Fruit fly (Drosophila melanogaster) whole organism, prepupa: ENCODE measurements around the gene Sp1.
A peak's percentile ranks its signal among the peaks of the same experiment; 100 is the strongest.

Experiments used
- CG10631 ChIP-seq: fragments of 200-800 bp; sonication (Bioruptor generic); optimal IDR thresholded peaks from 2 replicates; lab custom pipeline; 2016; ENCODE audit warnings: missing biosample characterization, missing genetic modification characterization
- CG10669 ChIP-seq: fragments of 200-800 bp; sonication (Bioruptor generic); optimal IDR thresholded peaks from 3 replicates; lab custom pipeline; 2018; ENCODE audit warnings: missing biosample characterization, mild to moderate bottlenecking, missing genetic modification characterization, moderate library complexity
- CG11762 ChIP-seq: fragments of 200-800 bp; sonication (Bioruptor generic); optimal IDR thresholded peaks from 3 replicates; lab custom pipeline; 2016; ENCODE audit warnings: missing biosample characterization, missing genetic modification characterization; ENCODE audit not compliant: insufficient read depth
- CG11902 ChIP-seq: fragments of 200-800 bp; sonication (Bioruptor generic); optimal IDR thresholded peaks from 3 replicates; lab custom pipeline; 2016; ENCODE audit warnings: missing biosample characterization, missing genetic modification characterization
- CG15336 ChIP-seq: fragments of 200-800 bp; sonication (Bioruptor generic); IDR thresholded peaks from 2 replicates; pipeline ENCODE4 v1.3.6; 2022; ENCODE audit warnings: missing biosample characterization, missing genetic modification characterization
- CG3032 ChIP-seq: fragments of 200-800 bp; optimal IDR thresholded peaks from 2 replicates; lab custom pipeline; 2019; ENCODE audit warnings: missing biosample characterization, mild to moderate bottlenecking, missing genetic modification characterization, moderate library complexity
- CG32006 ChIP-seq: fragments of 200-800 bp; sonication (Bioruptor generic); optimal IDR thresholded peaks from 3 replicates; lab custom pipeline; 2017; ENCODE audit warnings: missing biosample characterization, mild to moderate bottlenecking, missing genetic modification characterization
- CG34406 ChIP-seq: fragments of 200-800 bp; sonication (Bioruptor generic); optimal IDR thresholded peaks from 3 replicates; lab custom pipeline; 2016; ENCODE audit warnings: missing biosample characterization, missing genetic modification characterization
- CG3919 ChIP-seq: fragments of 200-800 bp; sonication (Bioruptor generic); optimal IDR thresholded peaks from 3 replicates; lab custom pipeline; 2016; ENCODE audit warnings: missing biosample characterization, missing genetic modification characterization
- CG4318 ChIP-seq: fragments of 200-800 bp; sonication (Bioruptor generic); optimal IDR thresholded peaks from 3 replicates; lab custom pipeline; 2017; ENCODE audit warnings: missing biosample characterization, mild to moderate bottlenecking, missing genetic modification characterization
- CG6792 ChIP-seq: fragments of 200-800 bp; sonication (Bioruptor generic); optimal IDR thresholded peaks from 3 replicates; lab custom pipeline; 2016; ENCODE audit warnings: missing biosample characterization, missing genetic modification characterization
- CG6808 ChIP-seq: fragments of 200-800 bp; sonication (Bioruptor generic); optimal IDR thresholded peaks from 3 replicates; lab custom pipeline; 2017; ENCODE audit warnings: missing biosample characterization, missing genetic modification characterization, mild to moderate bottlenecking, moderate library complexity, missing genetic modification reagents
- CG6854 ChIP-seq: fragments of 200-800 bp; sonication (Bioruptor generic); optimal IDR thresholded peaks from 2 replicates; lab custom pipeline; 2017; ENCODE audit warnings: missing biosample characterization, mild to moderate bottlenecking, missing genetic modification characterization
- CG7368 ChIP-seq: fragments of 200-800 bp; sonication (Bioruptor generic); optimal IDR thresholded peaks from 3 replicates; lab custom pipeline; 2016; ENCODE audit warnings: missing biosample characterization, missing genetic modification characterization
- CG8119 ChIP-seq: fragments of 200-800 bp; sonication (Bioruptor generic); IDR thresholded peaks from 3 replicates; pipeline ENCODE4 v1.3.6; 2022; ENCODE audit warnings: missing biosample characterization, missing genetic modification characterization
- CG8632 ChIP-seq: fragments of 200-800 bp; sonication (Bioruptor generic); optimal IDR thresholded peaks from 3 replicates; lab custom pipeline; 2016; ENCODE audit warnings: missing biosample characterization, missing genetic modification characterization
- Eip78C ChIP-seq: fragments of 200-800 bp; sonication (Bioruptor generic); peaks from one replicate; lab custom pipeline; 2016; ENCODE audit warnings: missing biosample characterization, missing genetic modification characterization
- Ets96B ChIP-seq: fragments of 200-800 bp; optimal IDR thresholded peaks from 2 replicates; lab custom pipeline; 2019; ENCODE audit warnings: missing biosample characterization, mild to moderate bottlenecking, missing genetic modification characterization, moderate library complexity
- Gug ChIP-seq: fragments of 200-800 bp; sonication (Bioruptor generic); IDR thresholded peaks from 2 replicates; pipeline ENCODE4 v1.3.6; 2022; ENCODE audit warnings: missing biosample characterization, missing genetic modification characterization
- Hr38 ChIP-seq: sonication (Bioruptor generic); optimal IDR thresholded peaks from 2 replicates; lab custom pipeline; 2016; ENCODE audit warnings: missing biosample characterization, missing genetic modification characterization
- Hr39 ChIP-seq: fragments of 200-800 bp; sonication (Bioruptor generic); optimal IDR thresholded peaks from 2 replicates; lab custom pipeline; 2016; ENCODE audit warnings: missing biosample characterization, missing genetic modification characterization
- Hr4 ChIP-seq: fragments of 200-800 bp; sonication (Bioruptor generic); optimal IDR thresholded peaks from 3 replicates; lab custom pipeline; 2016; ENCODE audit warnings: missing biosample characterization, missing genetic modification characterization
- OdsH ChIP-seq: fragments of 200-800 bp; sonication (Bioruptor generic); optimal IDR thresholded peaks from 3 replicates; lab custom pipeline; 2016; ENCODE audit warnings: missing biosample characterization, missing genetic modification characterization
- Smox ChIP-seq: fragments of 200-800 bp; sonication (Bioruptor generic); optimal IDR thresholded peaks from 3 replicates; lab custom pipeline; 2016; ENCODE audit warnings: missing biosample characterization, missing genetic modification characterization
- Sox102F ChIP-seq: fragments of 200-800 bp; sonication (Bioruptor generic); optimal IDR thresholded peaks from 2 replicates; lab custom pipeline; 2016; ENCODE audit warnings: missing biosample characterization, mild to moderate bottlenecking, missing genetic modification characterization
- Sox14 ChIP-seq: fragments of 200-800 bp; sonication (Bioruptor generic); optimal IDR thresholded peaks from 3 replicates; lab custom pipeline; 2016; ENCODE audit warnings: missing biosample characterization, missing genetic modification characterization
- Sox15 ChIP-seq: fragments of 200-800 bp; sonication (Bioruptor generic); optimal IDR thresholded peaks from 3 replicates; lab custom pipeline; 2016; ENCODE audit warnings: missing biosample characterization, missing genetic modification characterization
- acj6 ChIP-seq: fragments of 200-800 bp; sonication (Bioruptor generic); optimal IDR thresholded peaks from 3 replicates; lab custom pipeline; 2016; ENCODE audit warnings: missing biosample characterization, missing genetic modification characterization
- cyc ChIP-seq: fragments of 200-800 bp; sonication (Bioruptor generic); optimal IDR thresholded peaks from 3 replicates; lab custom pipeline; 2016; ENCODE audit warnings: missing biosample characterization, missing genetic modification characterization
- dac ChIP-seq: fragments of 200-800 bp; sonication (Bioruptor generic); optimal IDR thresholded peaks from 2 replicates; lab custom pipeline; 2017; ENCODE audit warnings: missing biosample characterization, mild to moderate bottlenecking, missing genetic modification characterization
- dsx ChIP-seq: fragments of 200-800 bp; optimal IDR thresholded peaks from 3 replicates; lab custom pipeline; 2019; ENCODE audit warnings: missing biosample characterization, mild to moderate bottlenecking, missing genetic modification characterization, moderate library complexity; ENCODE audit not compliant: poor library complexity, severe bottlenecking
- eg ChIP-seq: fragments of 200-800 bp; sonication (Bioruptor generic); IDR thresholded peaks from 3 replicates; pipeline ENCODE4 v1.3.6; 2022; ENCODE audit warnings: missing biosample characterization, missing genetic modification characterization
- esn ChIP-seq: fragments of 200-800 bp; sonication (Bioruptor generic); optimal IDR thresholded peaks from 2 replicates; lab custom pipeline; 2016; ENCODE audit warnings: missing biosample characterization, mild to moderate bottlenecking, missing genetic modification characterization, moderate library complexity
- fd59A ChIP-seq: fragments of 200-800 bp; sonication (Bioruptor generic); optimal IDR thresholded peaks from 2 replicates; lab custom pipeline; 2017; ENCODE audit warnings: missing biosample characterization, mild to moderate bottlenecking, missing genetic modification characterization, missing genetic modification reagents
- fd85E ChIP-seq: fragments of 200-800 bp; sonication (Bioruptor generic); optimal IDR thresholded peaks from 3 replicates; lab custom pipeline; 2016; ENCODE audit warnings: missing biosample characterization, missing genetic modification characterization
- fkh ChIP-seq: fragments of 200-800 bp; sonication (Bioruptor generic); optimal IDR thresholded peaks from 3 replicates; lab custom pipeline; 2017; ENCODE audit warnings: missing biosample characterization, mild to moderate bottlenecking, missing genetic modification characterization, moderate library complexity
- lz ChIP-seq: fragments of 200-800 bp; sonication (Bioruptor generic); optimal IDR thresholded peaks from 3 replicates; lab custom pipeline; 2016; ENCODE audit warnings: missing biosample characterization, missing genetic modification characterization
- salr ChIP-seq, 2 experiments: fragments of 200-800 bp; sonication (Bioruptor generic); optimal IDR thresholded peaks; 3 replicates each; lab custom pipeline; 2016 to 2018; ENCODE audit warnings: missing biosample characterization in 2 of 2, missing genetic modification characterization in 2 of 2, mild to moderate bottlenecking in 1 of 2
- ss ChIP-seq, 2 experiments: fragments of 200-800 bp; sonication (Bioruptor generic); optimal IDR thresholded peaks; 2 replicates in 1 of 2; 3 replicates in 1 of 2; lab custom pipeline; 2017 to 2018; ENCODE audit warnings: mild to moderate bottlenecking in 2 of 2, missing biosample characterization in 2 of 2, missing genetic modification characterization in 2 of 2, moderate library complexity in 1 of 2
- svp ChIP-seq: fragments of 200-800 bp; sonication (Bioruptor generic); peaks from one replicate; lab custom pipeline; 2016; ENCODE audit warnings: missing biosample characterization, missing genetic modification characterization
- topi ChIP-seq: fragments of 200-800 bp; sonication (Bioruptor generic); optimal IDR thresholded peaks from 3 replicates; lab custom pipeline; 2016; ENCODE audit warnings: missing biosample characterization, missing genetic modification characterization
- vri ChIP-seq: fragments of 200-800 bp; sonication (Bioruptor generic); optimal IDR thresholded peaks from 3 replicates; lab custom pipeline; 2016; ENCODE audit warnings: missing biosample characterization, mild to moderate bottlenecking, missing genetic modification characterization

Gene Sp1

DNA sequence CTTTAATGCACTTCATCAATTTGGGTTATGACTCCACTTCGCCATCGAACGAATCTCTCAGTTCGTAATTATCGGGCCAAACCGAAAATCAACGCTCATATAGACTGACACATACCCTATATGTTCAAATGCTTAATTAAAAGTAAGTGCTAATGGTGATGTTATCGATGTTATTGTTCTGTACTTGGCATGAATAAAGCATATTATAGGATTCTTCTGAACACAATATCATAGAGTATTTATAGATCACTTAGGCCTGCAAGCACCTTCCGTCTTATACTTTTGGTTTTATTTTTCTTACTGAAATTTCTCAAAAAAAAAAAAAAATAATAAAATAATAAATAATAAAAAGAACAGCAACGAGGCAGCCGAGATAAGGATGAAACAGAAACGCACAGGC is 18.1 kb downstream of the Sp1 start (continued):
- TF ChIP-seq OdsH (GFP tag; lab: Kevin White, UChicago), result no peak
- TF ChIP-seq CG15336 (GFP tag; lab: Robert Waterston, UW), result no peak
- TF ChIP-seq CG8632, result peak; percentile 38
- TF ChIP-seq salr (GFP tag; optimal IDR thresholded peaks at IDR 0.05; lab: Kevin White, UChicago), result no peak
- TF ChIP-seq Sox102F (GFP tag; lab: Kevin White, UChicago), result peak; percentile 2
- TF ChIP-seq CG11902, result peak; percentile 23
- TF ChIP-seq Smox (GFP tag; lab: Kevin White, UChicago), result peak; percentile 45
- TF ChIP-seq Ets96B, result no peak
- TF ChIP-seq Sox14 (GFP tag; lab: Kevin White, UChicago), result no peak
- TF ChIP-seq Hr39 (GFP tag; lab: Kevin White, UChicago), result peak; percentile 28
- no peak for TF ChIP-seq CG10631 (GFP tag; lab: Kevin White, UChicago)
- peak; percentile 46 for TF ChIP-seq esn (GFP tag; lab: Kevin White, UChicago)
- no peak for TF ChIP-seq fkh
- TF ChIP-seq svp, result peak; percentile 71
- TF ChIP-seq Gug, result no peak
- peak; percentile 2 for TF ChIP-seq CG3919 (GFP tag; lab: Kevin White, UChicago)
- no peak for TF ChIP-seq Hr4
- no peak for TF ChIP-seq CG34406 (GFP tag; lab: Kevin White, UChicago)
- no peak for TF ChIP-seq CG6854 (GFP tag; lab: Kevin White, UChicago)
- peak; percentile 10 for TF ChIP-seq vri (GFP tag; lab: Kevin White, UChicago)
- TF ChIP-seq Eip78C, result peak; percentile 51
- TF ChIP-seq CG10669, result no peak
- no peak for TF ChIP-seq Sox15 (GFP tag; lab: Kevin White, UChicago)
- TF ChIP-seq fd85E (GFP tag; lab: Kevin White, UChicago), result no peak
- TF ChIP-seq CG11762 (GFP tag; lab: Kevin White, UChicago), result no peak
- TF ChIP-seq fd59A, result no peak
- peak; percentile 38 for TF ChIP-seq cyc (GFP tag; lab: Kevin White, UChicago)
- peak; percentile 6 for TF ChIP-seq CG6792
- TF ChIP-seq lz, result peak; percentile 36
- TF ChIP-seq CG8119, result no peak
- peak; percentile 45 for TF ChIP-seq topi (GFP tag; lab: Kevin White, UChicago)

DNA sequence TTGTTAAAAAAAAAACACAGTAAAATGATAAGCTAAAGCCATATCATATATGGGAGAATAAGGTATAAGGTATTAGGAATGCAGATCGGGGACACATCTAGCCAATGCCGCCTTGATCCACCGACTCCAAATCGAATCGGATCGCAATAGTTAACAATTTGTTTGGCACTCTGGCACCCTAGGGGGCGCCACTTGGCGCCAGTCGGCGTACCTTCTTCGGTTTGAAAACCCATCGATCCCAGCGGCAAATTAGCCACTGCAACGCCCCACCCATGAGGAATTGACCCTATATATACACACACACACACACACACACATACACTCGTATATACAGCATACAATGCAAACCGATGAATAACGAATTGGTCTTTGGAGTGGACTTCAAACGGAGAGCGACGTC is 19.8 kb downstream of the Sp1 start:
- TF ChIP-seq eg (GFP tag; lab: Robert Waterston, UW) (no peak), CG6808 (GFP tag; lab: Kevin White, UChicago) (no peak), Hr38 (GFP tag; lab: Kevin White, UChicago) (no peak), CG10669 (no peak), Sox102F (GFP tag; lab: Kevin White, UChicago) (no peak), CG32006 (GFP tag; lab: Kevin White, UChicago) (no peak), fd59A (no peak), CG7368 (GFP tag; lab: Kevin White, UChicago) (no peak), Gug (no peak), svp (no peak), dac (GFP tag; lab: Kevin White, UChicago) (no peak), acj6 (no peak), lz (no peak), CG4318 (GFP tag; lab: Kevin White, UChicago) (no peak), ss (GFP tag; optimal IDR thresholded peaks at IDR 0.05; lab: Kevin White, UChicago) (no peak), dsx (GFP tag; lab: Kevin White, UChicago) (no peak), CG8632 (no peak), CG11902 (no peak), CG3032 (no peak)
